Fruit fly (Drosophila melanogaster): ENCODE results near the gene Tom20.

Gene Tom20

DNA sequence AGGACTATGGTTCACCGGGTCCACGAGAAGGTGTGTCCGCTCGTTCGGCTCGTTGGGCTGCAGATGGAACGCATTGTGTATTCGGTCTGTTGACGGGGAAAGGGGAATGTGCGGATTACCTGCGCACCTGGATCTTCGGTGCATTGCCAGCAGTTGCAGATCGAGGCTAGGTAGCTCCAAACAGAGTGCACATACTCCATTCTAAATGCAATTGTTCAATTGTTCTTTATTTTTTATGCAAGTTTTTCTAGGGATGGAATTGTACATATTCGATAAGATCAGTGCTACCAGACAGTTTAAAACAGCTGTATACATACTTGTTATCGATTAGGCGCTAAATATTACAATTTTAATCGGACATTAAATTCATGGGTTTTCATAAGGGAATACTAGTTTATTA, 28.3 kb downstream of the Tom20 start, which contains the start of gene Lamtor1 (continued):
- TF ChIP-seq chm (GFP tag; IDR thresholded peaks at IDR 0.05) (no peak), CG8281 (tag; optimal IDR thresholded peaks at IDR 0.05) (no peak), E2f1 (GFP tag; IDR thresholded peaks at IDR 0.05) (no peak), CG11560 (tag; IDR thresholded peaks at IDR 0.05) (peak; percentile 99), sc (optimal IDR thresholded peaks at IDR 0.05) (no peak), sc (GFP tag; optimal IDR thresholded peaks at IDR 0.05) (no peak), btn (GFP tag; optimal IDR thresholded peaks at IDR 0.05) (no peak), NfI (GFP tag; optimal IDR thresholded peaks at IDR 0.05) (no peak), CG6791 (GFP tag; IDR thresholded peaks at IDR 0.05; ENCODE audit: partially characterized antibody) (peak; percentile 14; the same call in 1 of the 3 replicates), CG12769 (tag; optimal IDR thresholded peaks at IDR 0.05) (no peak), CG13123 (GFP tag; optimal IDR thresholded peaks at IDR 0.05) (no peak), nau (GFP tag; optimal IDR thresholded peaks at IDR 0.05) (no peak), trh (GFP tag; optimal IDR thresholded peaks at IDR 0.05) (no peak), CG10431 (GFP tag; optimal IDR thresholded peaks at IDR 0.05) (no peak), Ada2b (GFP tag; IDR thresholded peaks at IDR 0.05) (no peak), CG2116 (GFP tag; optimal IDR thresholded peaks at IDR 0.05) (peak; percentile 53), CG2129 (GFP tag; IDR thresholded peaks at IDR 0.05; ENCODE audit: partially characterized antibody) (no peak), CG15073 (GFP tag; optimal IDR thresholded peaks at IDR 0.05) (no peak), CG3838 (GFP tag; optimal IDR thresholded peaks at IDR 0.05) (no peak), CG2199 (GFP tag; IDR thresholded peaks at IDR 0.05) (no peak), CG12659 (GFP tag; optimal IDR thresholded peaks at IDR 0.05) (no peak), ash1 (GFP tag; optimal IDR thresholded peaks at IDR 0.05) (no peak), CG3407 (GFP tag; optimal IDR thresholded peaks at IDR 0.05) (no peak), Gug (GFP tag; IDR thresholded peaks at IDR 0.05) (no peak), nmo (GFP tag; optimal IDR thresholded peaks at IDR 0.05) (no peak), stwl (tag; optimal IDR thresholded peaks at IDR 0.05) (peak; percentile 68), Fer2 (tag; optimal IDR thresholded peaks at IDR 0.05) (no peak), caup (GFP tag; optimal IDR thresholded peaks at IDR 0.05; ENCODE audit: severe bottlenecking) (no peak), HLH4C (GFP tag; IDR thresholded peaks at IDR 0.05; ENCODE audit: partially characterized antibody) (peak; percentile 52; the same call in 2 of the 3 replicates), h (optimal IDR thresholded peaks at IDR 0.05) (no peak), CG13287 (GFP tag; IDR thresholded peaks at IDR 0.05; ENCODE audit: partially characterized antibody) (peak; percentile 57), CG14014 (GFP tag; IDR thresholded peaks at IDR 0.05) (no peak), CG17361 (GFP tag; IDR thresholded peaks at IDR 0.05) (no peak), CG14860 (GFP tag; IDR thresholded peaks at IDR 0.05; ENCODE audit: partially characterized antibody) (no peak), CHES-1-like (GFP tag; optimal IDR thresholded peaks at IDR 0.05) (no peak), pb (GFP tag; optimal IDR thresholded peaks at IDR 0.05) (no peak), dmrt99B (tag; optimal IDR thresholded peaks at IDR 0.05) (no peak), MBD-R2 (GFP tag; IDR thresholded peaks at IDR 0.05) (peak; percentile 71), CG11456 (GFP tag; IDR thresholded peaks at IDR 0.05) (no peak), HHEX (GFP tag; optimal IDR thresholded peaks at IDR 0.05) (no peak), Stat92E (GFP tag; optimal IDR thresholded peaks at IDR 0.05) (no peak), gcm2 (GFP tag; optimal IDR thresholded peaks at IDR 0.05) (no peak), CG12942 (GFP tag; optimal IDR thresholded peaks at IDR 0.05) (no peak), CG18599 (GFP tag; optimal IDR thresholded peaks at IDR 0.05) (no peak), Lhr (GFP tag; optimal IDR thresholded peaks at IDR 0.05) (peak; percentile 20), rib (GFP tag; IDR thresholded peaks at IDR 0.05) (no peak), Abd-B (GFP tag; optimal IDR thresholded peaks at IDR 0.05) (no peak), Meics (GFP tag; optimal IDR thresholded peaks at IDR 0.05) (no peak), CG5953 (GFP tag; IDR thresholded peaks at IDR 0.05) (no peak), slbo (GFP tag; IDR thresholded peaks at IDR 0.05) (no peak), corto (GFP tag; optimal IDR thresholded peaks at IDR 0.05) (no peak), hth (optimal IDR thresholded peaks at IDR 0.05) (no peak)
